Worm (Caenorhabditis elegans) whole organism, L2 larva: ENCODE measurements around the gene sri-78.
"Not testable (repeated sequence)": the region's sequence is repeated elsewhere in the genome, so short reads cannot be mapped to it uniquely, and the experiment has no call there.

Experiments
- blmp-1 ChIP-seq: sonication (generic microtip); optimal IDR thresholded peaks from 2 replicates; lab custom pipeline; 2017; ENCODE audit warnings: missing genetic modification characterization, mild to moderate bottlenecking, missing compliant biosample characterization, antibody characterized with exemption, moderate library complexity; ENCODE audit not compliant: insufficient read depth
- ceh-82 ChIP-seq: fragments of 150-350 bp; optimal IDR thresholded peaks from 2 replicates; lab custom pipeline; 2014; ENCODE audit warnings: missing biosample characterization, missing genetic modification characterization
- dmd-4 ChIP-seq: sonication (generic microtip); optimal IDR thresholded peaks from 2 replicates; lab custom pipeline; 2017; ENCODE audit warnings: missing biosample characterization, missing genetic modification characterization
- elt-1 ChIP-seq: fragments of 150-350 bp; optimal IDR thresholded peaks from 2 replicates; lab custom pipeline; 2014; ENCODE audit warnings: missing biosample characterization, missing genetic modification characterization
- nhr-25 ChIP-seq: fragments of 150-350 bp; sonication (generic microtip); optimal IDR thresholded peaks from 3 replicates; lab custom pipeline; 2014; ENCODE audit warnings: missing biosample characterization, missing genetic modification characterization
- skn-1 ChIP-seq: sonication (generic microtip); optimal IDR thresholded peaks from 2 replicates; lab custom pipeline; 2017; ENCODE audit warnings: missing biosample characterization, missing genetic modification characterization
- zag-1 ChIP-seq: fragments of 150-350 bp; optimal IDR thresholded peaks from 2 replicates; lab custom pipeline; 2014; ENCODE audit warnings: missing biosample characterization, missing genetic modification characterization

ce11 chrII:3183300-3183840 is 1.6 kb upstream of the sri-78 start, which contains the start of the genes Y27F2A.6 and Y27F2A.8:
- not testable (repeated sequence) for TF ChIP-seq ceh-82 (tag; lab: Kevin White, UChicago); skn-1 (tag; lab: Kevin White, UChicago); blmp-1 (tag; lab: Kevin White, UChicago); dmd-4; zag-1 (tag; lab: Kevin White, UChicago); nhr-25 (tag; lab: Kevin White, UChicago); elt-1 (tag; lab: Kevin White, UChicago)
